Worm (Caenorhabditis elegans) whole organism, young adult: Measurements from ENCODE around the gene rpl-18.
A peak's percentile ranks its signal among the peaks of the same experiment; 100 is the strongest.

Experiments used
- B0019.2 ChIP-seq: fragments of 200-800 bp; sonication (Bioruptor generic); conservative IDR thresholded peaks from 2 replicates; pipeline ENCODE4 v1.3.6; 2022; ENCODE audit warnings: missing genetic modification reagents, missing genetic modification characterization, missing compliant biosample characterization
- F22D6.2 ChIP-seq: sonication (generic microtip); optimal IDR thresholded peaks from 2 replicates; lab custom pipeline; 2016; ENCODE audit warnings: mild to moderate bottlenecking, missing genetic modification characterization, missing compliant biosample characterization
- F23B12.7 ChIP-seq: sonication (generic microtip); optimal IDR thresholded peaks from 2 replicates; lab custom pipeline; 2017; ENCODE audit warnings: missing genetic modification characterization, mild to moderate bottlenecking, missing compliant biosample characterization, antibody characterized with exemption, moderate library complexity; ENCODE audit not compliant: insufficient read depth
- F49E8.2 ChIP-seq: sonication (generic microtip); optimal IDR thresholded peaks from 3 replicates; lab custom pipeline; 2017; ENCODE audit warnings: missing genetic modification characterization, mild to moderate bottlenecking, missing compliant biosample characterization, antibody characterized with exemption, moderate library complexity; ENCODE audit not compliant: insufficient read depth
- K12H6.12 ChIP-seq: fragments of 200-800 bp; sonication (Bioruptor generic); optimal IDR thresholded peaks from 2 replicates; lab custom pipeline; 2018; ENCODE audit warnings: mild to moderate bottlenecking, missing genetic modification characterization, missing compliant biosample characterization
- Y56A3A.18 ChIP-seq: fragments of 200-800 bp; sonication (Bioruptor generic); IDR thresholded peaks from 2 replicates; pipeline ENCODE4 v1.3.6; 2022; ENCODE audit warnings: missing genetic modification reagents, missing genetic modification characterization, missing compliant biosample characterization
- aptf-2 ChIP-seq: fragments of 200-800 bp; sonication (Bioruptor generic); conservative IDR thresholded peaks from 2 replicates; pipeline ENCODE4 v1.3.6; 2022; ENCODE audit warnings: missing genetic modification reagents, missing genetic modification characterization, missing compliant biosample characterization
- aptf-3 ChIP-seq: fragments of 200-800 bp; sonication (Bioruptor generic); IDR thresholded peaks from 2 replicates; pipeline ENCODE4 v1.3.6; 2022; ENCODE audit warnings: missing genetic modification characterization, missing compliant biosample characterization
- athp-1 ChIP-seq: sonication (generic microtip); optimal IDR thresholded peaks from 2 replicates; lab custom pipeline; 2017; ENCODE audit warnings: mild to moderate bottlenecking, missing genetic modification characterization, missing compliant biosample characterization
- attf-6 ChIP-seq: fragments of 200-800 bp; sonication (Bioruptor generic); IDR thresholded peaks from 2 replicates; pipeline ENCODE4 v1.3.6; 2022; ENCODE audit warnings: missing genetic modification reagents, missing genetic modification characterization, missing compliant biosample characterization
- ccch-3 ChIP-seq: fragments of 200-800 bp; sonication (Bioruptor generic); optimal IDR thresholded peaks from 2 replicates; lab custom pipeline; 2018; ENCODE audit warnings: mild to moderate bottlenecking, missing genetic modification characterization, missing compliant biosample characterization
- cebp-2 ChIP-seq: fragments of 200-800 bp; sonication (Bioruptor generic); IDR thresholded peaks from 2 replicates; pipeline ENCODE4 v1.3.6; 2022; ENCODE audit warnings: missing genetic modification characterization, missing compliant biosample characterization
- ceh-58 ChIP-seq: fragments of 200-800 bp; sonication (Bioruptor generic); IDR thresholded peaks from 2 replicates; pipeline ENCODE4 v1.3.6; 2022; ENCODE audit warnings: missing genetic modification characterization, missing compliant biosample characterization
- dox-1 ChIP-seq: fragments of 200-800 bp; sonication (Bioruptor generic); IDR thresholded peaks from 2 replicates; pipeline ENCODE4 v1.3.6; 2022; ENCODE audit warnings: missing genetic modification reagents, missing genetic modification characterization, missing compliant biosample characterization
- dpff-1 ChIP-seq: sonication (generic microtip); optimal IDR thresholded peaks from 2 replicates; lab custom pipeline; 2017; ENCODE audit warnings: mild to moderate bottlenecking, missing genetic modification characterization, missing compliant biosample characterization
- ets-4 ChIP-seq: fragments of 200-800 bp; sonication (Bioruptor generic); optimal IDR thresholded peaks from 2 replicates; lab custom pipeline; 2018; ENCODE audit warnings: mild to moderate bottlenecking, missing genetic modification characterization, missing compliant biosample characterization
- him-1 ChIP-seq: sonication (generic microtip); optimal IDR thresholded peaks from 2 replicates; lab custom pipeline; 2016; ENCODE audit warnings: missing genotype, missing genetic modification reagents, missing genetic modification characterization, missing compliant biosample characterization
- hlh-12 ChIP-seq: sonication (generic microtip); optimal IDR thresholded peaks from 2 replicates; lab custom pipeline; 2016; ENCODE audit warnings: missing genetic modification characterization, missing compliant biosample characterization
- hmg-20 ChIP-seq: fragments of 200-800 bp; sonication (Bioruptor generic); IDR thresholded peaks from 2 replicates; pipeline ENCODE4 v1.3.6; 2022; ENCODE audit warnings: missing genetic modification reagents, missing genetic modification characterization, missing compliant biosample characterization
- lin-26 ChIP-seq: fragments of 200-800 bp; sonication (Bioruptor generic); IDR thresholded peaks from 2 replicates; pipeline ENCODE4 v1.3.6; 2022; ENCODE audit warnings: missing genetic modification reagents, missing genetic modification characterization, missing compliant biosample characterization
- lin-35 ChIP-seq, 3 experiments: fragments of 150-350 bp in 2 of 3; sonication (generic microtip) in 1 of 3; optimal IDR thresholded peaks; 2 replicates each; lab custom pipeline; 2014 to 2018; ENCODE audit warnings: missing biosample characterization in 3 of 3, missing genetic modification characterization in 3 of 3, missing genetic modification reagents in 3 of 3
- lin-40 ChIP-seq: sonication (generic microtip); optimal IDR thresholded peaks from 2 replicates; lab custom pipeline; 2016; ENCODE audit warnings: missing genetic modification characterization, mild to moderate bottlenecking, missing compliant biosample characterization, missing genotype, missing genetic modification reagents
- lin-54 ChIP-seq: fragments of 200-800 bp; sonication (Bioruptor generic); optimal IDR thresholded peaks from 2 replicates; lab custom pipeline; 2018; ENCODE audit warnings: mild to moderate bottlenecking, missing genetic modification characterization, missing compliant biosample characterization
- lsy-27 ChIP-seq: sonication (generic microtip); optimal IDR thresholded peaks from 2 replicates; lab custom pipeline; 2017; ENCODE audit warnings: missing genetic modification characterization, mild to moderate bottlenecking, missing compliant biosample characterization, antibody characterized with exemption, missing genotype, borderline replicate concordance; ENCODE audit not compliant: insufficient read depth
- madf-6 ChIP-seq: fragments of 200-800 bp; sonication (Bioruptor generic); IDR thresholded peaks from 2 replicates; pipeline ENCODE4 v1.3.6; 2022; ENCODE audit warnings: missing genetic modification reagents, missing genetic modification characterization, missing compliant biosample characterization
- mxl-1 ChIP-seq: sonication (generic microtip); optimal IDR thresholded peaks from 2 replicates; lab custom pipeline; 2016; ENCODE audit warnings: missing genetic modification characterization, missing compliant biosample characterization
- nfya-1 ChIP-seq: sonication (generic microtip); optimal IDR thresholded peaks from 2 replicates; lab custom pipeline; 2017; ENCODE audit warnings: antibody characterized with exemption, missing compliant biosample characterization, missing genetic modification characterization, borderline replicate concordance; ENCODE audit not compliant: insufficient read depth
- nfya-2 ChIP-seq: fragments of 200-800 bp; sonication (Bioruptor generic); IDR thresholded peaks from 2 replicates; pipeline ENCODE4 v1.3.6; 2022; ENCODE audit warnings: missing genetic modification reagents, missing genetic modification characterization, missing compliant biosample characterization
- nhr-27 ChIP-seq: fragments of 200-800 bp; sonication (Bioruptor generic); optimal IDR thresholded peaks from 2 replicates; lab custom pipeline; 2018; ENCODE audit warnings: mild to moderate bottlenecking, missing genetic modification characterization, moderate library complexity, missing compliant biosample characterization
- pha-4 ChIP-seq: fragments of 150-350 bp; sonication (generic microtip); optimal IDR thresholded peaks from 2 replicates; lab custom pipeline; 2014; ENCODE audit warnings: missing biosample characterization, missing genetic modification reagents, missing genetic modification characterization
- rcor-1 ChIP-seq: fragments of 200-800 bp; sonication (Bioruptor generic); IDR thresholded peaks from 2 replicates; pipeline ENCODE4 v1.3.6; 2022; ENCODE audit warnings: missing genetic modification reagents, missing genetic modification characterization, missing compliant biosample characterization
- rec-8 ChIP-seq, 2 experiments: sonication (generic microtip); optimal IDR thresholded peaks; 2 replicates each; lab custom pipeline; 2016; ENCODE audit warnings: mild to moderate bottlenecking in 2 of 2, missing genetic modification characterization in 2 of 2, missing genetic modification reagents in 2 of 2, missing genotype in 2 of 2, missing biosample characterization in 1 of 2, missing compliant biosample characterization in 1 of 2, moderate library complexity in 1 of 2
- rpc-1 ChIP-seq, 2 experiments: fragments of 150-350 bp in 1 of 2; sonication (generic microtip) in 1 of 2; optimal IDR thresholded peaks; 2 replicates each; lab custom pipeline; 2014 to 2018; ENCODE audit warnings: missing biosample characterization in 1 of 2, missing genetic modification characterization in 1 of 2, missing genetic modification reagents in 1 of 2, missing genotype in 1 of 2
- sea-2 ChIP-seq: fragments of 200-800 bp; sonication (Bioruptor generic); IDR thresholded peaks from 2 replicates; pipeline ENCODE4 v1.3.6; 2022; ENCODE audit warnings: missing genetic modification characterization, missing compliant biosample characterization
- snpc-4 ChIP-seq, 5 experiments: fragments of 150-350 bp in 1 of 5; sonication (generic microtip) in 4 of 5; optimal IDR thresholded peaks; 2 replicates each; lab custom pipeline; 2014 to 2018; ENCODE audit warnings: missing genetic modification characterization in 5 of 5, missing biosample characterization in 3 of 5, antibody characterized with exemption in 2 of 5, mild to moderate bottlenecking in 2 of 5, missing compliant biosample characterization in 2 of 5, missing genotype in 2 of 5, moderate library complexity in 2 of 5, missing genetic modification reagents in 1 of 5
- sptf-2 ChIP-seq: fragments of 200-800 bp; sonication (Bioruptor generic); optimal IDR thresholded peaks from 2 replicates; lab custom pipeline; 2018; ENCODE audit warnings: mild to moderate bottlenecking, missing genetic modification characterization, missing compliant biosample characterization
- tlf-1 ChIP-seq: fragments of 200-800 bp; sonication (Bioruptor generic); optimal IDR thresholded peaks from 2 replicates; lab custom pipeline; 2018; ENCODE audit warnings: mild to moderate bottlenecking, missing genetic modification characterization, missing compliant biosample characterization
- unc-62 ChIP-seq: fragments of 150-350 bp; optimal IDR thresholded peaks from 2 replicates; lab custom pipeline; 2014; ENCODE audit warnings: missing biosample characterization, missing genetic modification reagents, missing genetic modification characterization
- zfh-2 ChIP-seq: fragments of 200-800 bp; sonication (Bioruptor generic); conservative IDR thresholded peaks from 2 replicates; pipeline ENCODE4 v1.3.6; 2022; ENCODE audit warnings: missing genetic modification reagents, missing genetic modification characterization, missing compliant biosample characterization

rpl-18 gene

DNA sequence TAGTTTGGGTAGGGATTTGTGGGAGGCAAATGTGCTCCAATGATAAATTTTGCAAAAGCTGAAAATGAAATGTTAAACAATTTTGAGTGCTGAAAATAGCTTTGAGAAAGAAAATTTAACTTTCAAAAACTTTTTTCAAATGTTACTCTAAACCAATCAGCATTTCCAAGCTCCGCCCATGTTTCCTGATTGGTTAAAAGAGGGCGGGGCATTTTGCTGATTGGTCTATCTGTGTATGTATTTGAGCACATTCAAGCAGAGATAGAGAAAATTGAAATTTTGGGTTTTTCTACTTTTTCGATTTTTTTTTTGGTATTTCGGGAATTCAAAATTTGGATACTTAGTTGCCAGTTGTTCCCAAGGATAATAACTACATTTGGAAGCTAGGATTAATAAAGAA, 13.0 kb upstream of the rpl-18 start:
- no peak for TF ChIP-seq hmg-20 (GFP tag; lab: Robert Waterston, UW)
- TF ChIP-seq dpff-1 (tag; lab: Kevin White, UChicago), result no peak
- no peak for TF ChIP-seq hlh-12 (tag; lab: Kevin White, UChicago)
- no peak for TF ChIP-seq nfya-2 (GFP tag; lab: Robert Waterston, UW)
- no peak for TF ChIP-seq sptf-2
- TF ChIP-seq nhr-27 (tag; lab: Kevin White, UChicago), result no peak
- TF ChIP-seq aptf-3 (GFP tag; lab: Robert Waterston, UW), result no peak
- TF ChIP-seq ets-4, result no peak
- TF ChIP-seq, all 124 proteins: peak for 0

DNA sequence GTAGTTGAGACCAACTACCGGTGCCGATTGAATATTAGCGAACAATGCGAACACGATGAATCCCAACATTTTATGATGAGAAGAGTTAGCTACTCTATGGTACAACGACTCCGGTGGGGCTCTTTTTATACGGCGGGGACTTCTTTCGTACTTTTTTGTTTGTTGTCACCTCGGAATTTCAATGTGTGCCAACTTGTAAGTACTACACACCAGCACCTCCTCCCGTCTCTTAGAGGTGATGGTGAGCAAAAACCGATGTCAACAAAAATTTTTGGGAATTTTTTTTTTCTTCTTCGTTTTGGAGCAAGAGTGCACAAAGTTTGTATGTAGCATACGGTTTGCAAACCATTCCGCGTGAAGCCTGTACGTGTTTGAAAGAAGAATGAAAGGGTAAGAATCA, 3.1 kb upstream of the rpl-18 start, which contains the start of gene Y45F10D.2:
Gene Y45F10D.2, minus strand, starts transcription at position 101 of the 400 bp plus-strand sequence.
- TF ChIP-seq dox-1 (GFP tag; lab: Robert Waterston, UW) (no peak), unc-62 (no peak), K12H6.12 (tag; lab: Kevin White, UChicago) (no peak), F22D6.2 (tag; lab: Kevin White, UChicago) (no peak), F49E8.2 (tag; lab: Kevin White, UChicago) (no peak), nfya-1 (tag; lab: Kevin White, UChicago) (no peak)
- TF ChIP-seq, all 124 proteins: peak for 0

DNA sequence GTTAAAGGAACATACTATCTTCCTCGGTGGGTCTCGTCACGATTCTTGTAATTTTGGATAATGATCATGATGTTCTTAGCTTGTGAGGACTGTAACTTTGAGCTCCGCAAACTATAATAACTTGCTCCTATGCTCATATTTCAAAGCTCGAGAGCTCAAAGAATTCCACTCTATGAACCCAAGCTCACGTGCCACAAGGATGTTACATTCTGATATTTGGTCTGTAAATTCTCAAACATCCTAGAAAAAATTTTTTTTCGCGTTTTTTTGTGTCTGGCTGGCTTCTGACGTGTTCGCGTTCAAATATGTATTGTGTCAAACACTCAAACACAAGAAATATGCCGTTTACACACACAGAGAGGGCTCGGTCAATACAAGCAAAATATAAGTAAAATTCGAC, 1.6 kb upstream of the rpl-18 start, which contains the start of gene Y45F10D.16:
Gene Y45F10D.16, plus strand, starts transcription at position 301 of the 400 bp plus-strand sequence.
- TF ChIP-seq aptf-2 (GFP tag; lab: Robert Waterston, UW), result no peak
- TF ChIP-seq dpff-1 (tag; lab: Kevin White, UChicago), result no peak
- no peak for TF ChIP-seq sea-2
- no peak for TF ChIP-seq lin-40 (tag; lab: Kevin White, UChicago)
- no peak for TF ChIP-seq hmg-20 (GFP tag; lab: Robert Waterston, UW)
- TF ChIP-seq F22D6.2 (tag; lab: Kevin White, UChicago), result no peak
- TF ChIP-seq ceh-58, result no peak
- TF ChIP-seq B0019.2 (GFP tag; lab: Robert Waterston, UW), result no peak
- no peak for TF ChIP-seq lin-35 (GFP tag; optimal IDR thresholded peaks at IDR 0.05; lab: Kevin White, UChicago)
- no peak for TF ChIP-seq lsy-27
- TF ChIP-seq Y56A3A.18, result no peak
- TF ChIP-seq rpc-1 (optimal IDR thresholded peaks at IDR 0.05; lab: Kevin White, UChicago), result no peak
- TF ChIP-seq rpc-1 (tag; optimal IDR thresholded peaks at IDR 0.05; lab: Kevin White, UChicago), result no peak
- no peak for TF ChIP-seq mxl-1 (tag; lab: Kevin White, UChicago)
- no peak for TF ChIP-seq madf-6 (GFP tag; lab: Robert Waterston, UW)
- no peak for TF ChIP-seq lin-26
- TF ChIP-seq aptf-3 (GFP tag; lab: Robert Waterston, UW), result no peak
- no peak for TF ChIP-seq him-1 (tag; lab: Kevin White, UChicago)
- TF ChIP-seq tlf-1 (GFP tag; lab: Kevin White, UChicago), result no peak
- no peak for TF ChIP-seq athp-1 (tag; lab: Kevin White, UChicago)
- TF ChIP-seq pha-4, result no peak
- TF ChIP-seq, all 124 proteins: peak for 0

DNA sequence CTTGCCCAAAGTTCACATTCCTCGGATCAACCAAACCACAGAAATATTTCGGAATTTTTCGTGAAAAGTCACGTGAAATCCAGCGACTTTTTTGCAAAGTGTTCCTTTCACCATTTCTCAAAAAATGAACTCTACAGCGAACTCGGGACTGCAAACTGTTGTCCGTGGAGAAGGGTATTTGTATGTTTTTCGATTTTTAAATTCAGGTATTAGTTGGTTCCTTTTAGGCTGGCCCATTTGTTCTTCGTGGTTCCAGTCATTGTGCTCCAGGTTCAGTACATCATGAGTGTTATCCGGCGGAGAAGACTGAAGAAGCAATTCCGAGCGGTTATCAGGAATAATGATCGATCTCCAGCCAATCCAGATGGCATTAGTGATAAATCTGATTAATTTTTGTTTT, 920 bp upstream of the rpl-18 start:
- TF ChIP-seq F23B12.7 (tag; lab: Kevin White, UChicago), result no peak
- TF ChIP-seq attf-6, result 0 out of 2 replicates have a peak, but pooled peaks have one; percentile 33

DNA sequence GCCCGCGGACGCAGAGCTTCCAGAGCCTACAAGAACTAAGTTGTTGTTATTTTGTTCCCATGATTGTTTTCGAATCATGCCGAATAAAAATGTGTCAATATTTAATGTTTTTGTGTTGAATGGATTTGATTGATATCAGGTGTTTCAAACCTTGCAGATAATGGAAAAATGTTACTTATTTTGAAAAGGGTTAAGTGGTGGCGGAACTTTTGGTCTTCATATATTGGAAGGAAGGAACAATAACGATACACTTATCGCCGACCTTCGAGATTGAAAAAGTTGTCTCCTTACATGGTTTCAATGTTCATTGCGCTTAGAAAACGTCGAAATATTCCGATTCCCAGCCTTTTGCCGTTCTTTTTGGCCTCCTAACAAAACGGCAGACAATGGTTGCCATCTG, 1.0 kb downstream of the rpl-18 start, which contains the start of gene gly-10:
Gene gly-10, plus strand, starts transcription at position 387 of the 400 bp plus-strand sequence.
- TF ChIP-seq madf-6 (GFP tag; lab: Robert Waterston, UW), result peak; percentile 50
- TF ChIP-seq rec-8 (tag; optimal IDR thresholded peaks at IDR 0.05; lab: Kevin White, UChicago), result no peak
- TF ChIP-seq ccch-3 (GFP tag; lab: Kevin White, UChicago), result no peak
- TF ChIP-seq lin-54, result peak; percentile 27
- TF ChIP-seq snpc-4 (GFP tag; optimal IDR thresholded peaks at IDR 0.05; lab: Kevin White, UChicago), result no peak
- peak in 2 of 4 experiments; percentile 47 to 71 for TF ChIP-seq snpc-4 (tag; optimal IDR thresholded peaks at IDR 0.05; lab: Kevin White, UChicago)
- TF ChIP-seq attf-6, result peak; percentile 76; the same call in 1 of the 2 replicates
- peak; percentile 36; the same call in 1 of the 2 replicates for TF ChIP-seq cebp-2 (GFP tag; lab: Robert Waterston, UW)
- peak; percentile 6; the same call in 1 of the 2 replicates for TF ChIP-seq rcor-1 (GFP tag; lab: Robert Waterston, UW)
- 0 out of 2 replicates have a peak, but pooled peaks have one; percentile 27 for TF ChIP-seq zfh-2 (GFP tag; lab: Robert Waterston, UW)
